Fruit fly (Drosophila melanogaster) whole organism, embryonic: ENCODE measurements around the gene mnd.

Experiments used
- Aef1 ChIP-seq: fragments of 200-800 bp; sonication (Bioruptor generic); IDR thresholded peaks from 3 replicates; pipeline ENCODE4 v1.3.6; 2022; ENCODE audit warnings: missing biosample characterization, missing genetic modification characterization
- B-H1 ChIP-seq: fragments of 200-800 bp; sonication (Bioruptor generic); IDR thresholded peaks from 3 replicates; pipeline ENCODE4 v1.3.6; 2022; ENCODE audit warnings: missing biosample characterization, missing genetic modification characterization
- CG10462 ChIP-seq: fragments of 200-800 bp; sonication (Bioruptor generic); optimal IDR thresholded peaks from 2 replicates; lab custom pipeline; 2016; ENCODE audit warnings: missing biosample characterization, missing genetic modification characterization
- CG10543 ChIP-seq: fragments of 200-800 bp; sonication (Bioruptor generic); optimal IDR thresholded peaks from 3 replicates; lab custom pipeline; 2017; ENCODE audit warnings: missing biosample characterization, mild to moderate bottlenecking, missing genetic modification characterization, moderate library complexity
- CG10565 ChIP-seq: fragments of 200-800 bp; sonication (Bioruptor generic); optimal IDR thresholded peaks from 3 replicates; lab custom pipeline; 2016; ENCODE audit warnings: missing biosample characterization, mild to moderate bottlenecking, missing genetic modification characterization
- CG11093 ChIP-seq: fragments of 200-800 bp; sonication (Bioruptor generic); IDR thresholded peaks from 3 replicates; pipeline ENCODE4 v1.3.6; 2022; ENCODE audit warnings: missing biosample characterization, missing genetic modification characterization
- CG15514 ChIP-seq: fragments of 200-800 bp; sonication (Bioruptor generic); optimal IDR thresholded peaks from 3 replicates; lab custom pipeline; 2017; ENCODE audit warnings: missing biosample characterization, missing genetic modification characterization, mild to moderate bottlenecking, moderate library complexity, missing genetic modification reagents
- CG15601 ChIP-seq: fragments of 200-800 bp; sonication (Bioruptor generic); optimal IDR thresholded peaks from 3 replicates; lab custom pipeline; 2019; ENCODE audit warnings: missing biosample characterization, mild to moderate bottlenecking, missing genetic modification characterization, moderate library complexity
- CG17612 ChIP-seq: fragments of 200-800 bp; sonication (Bioruptor generic); IDR thresholded peaks from 2 replicates; pipeline ENCODE4 v1.3.6; 2022; ENCODE audit warnings: missing biosample characterization, missing genetic modification characterization
- CG17802 ChIP-seq: fragments of 200-800 bp; sonication (Bioruptor generic); optimal IDR thresholded peaks from 2 replicates; lab custom pipeline; 2018; ENCODE audit warnings: missing biosample characterization, mild to moderate bottlenecking, missing genetic modification characterization, moderate library complexity
- CG3065 ChIP-seq: fragments of 200-800 bp; sonication (Bioruptor generic); optimal IDR thresholded peaks from 2 replicates; lab custom pipeline; 2016; ENCODE audit warnings: missing biosample characterization, missing genetic modification characterization
- CG31388 ChIP-seq: fragments of 200-800 bp; sonication (Bioruptor generic); optimal IDR thresholded peaks from 2 replicates; lab custom pipeline; 2016; ENCODE audit warnings: missing biosample characterization, missing genetic modification characterization
- CG4282 ChIP-seq: fragments of 200-800 bp; sonication (Bioruptor generic); optimal IDR thresholded peaks from 2 replicates; lab custom pipeline; 2016; ENCODE audit warnings: missing biosample characterization, missing genetic modification characterization
- CG4854 ChIP-seq: fragments of 200-800 bp; sonication (Bioruptor generic); optimal IDR thresholded peaks from 2 replicates; lab custom pipeline; 2016; ENCODE audit warnings: missing biosample characterization, missing genetic modification characterization, inconsistent platforms
- CG5180 ChIP-seq: fragments of 200-800 bp; sonication (Bioruptor generic); optimal IDR thresholded peaks from 3 replicates; lab custom pipeline; 2017; ENCODE audit warnings: missing biosample characterization, missing genetic modification characterization, mild to moderate bottlenecking, moderate library complexity, missing genetic modification reagents
- CG5245 ChIP-seq: fragments of 200-800 bp; sonication (Bioruptor generic); optimal IDR thresholded peaks from 3 replicates; lab custom pipeline; 2016; ENCODE audit warnings: missing biosample characterization, missing genetic modification characterization
- CG6175 ChIP-seq: fragments of 200-800 bp; sonication (Bioruptor generic); IDR thresholded peaks from 3 replicates; pipeline ENCODE4 v1.3.6; 2022; ENCODE audit warnings: missing biosample characterization, missing genetic modification characterization
- CG8089 ChIP-seq: fragments of 200-800 bp; sonication (Bioruptor generic); optimal IDR thresholded peaks from 3 replicates; lab custom pipeline; 2016; ENCODE audit warnings: missing biosample characterization, missing genetic modification characterization
- CG9876 ChIP-seq: fragments of 200-800 bp; sonication (Bioruptor generic); optimal IDR thresholded peaks from 2 replicates; lab custom pipeline; 2016; ENCODE audit warnings: missing biosample characterization, missing genetic modification characterization
- CG9932 ChIP-seq: fragments of 200-800 bp; sonication (Bioruptor generic); IDR thresholded peaks from 2 replicates; pipeline ENCODE4 v1.3.6; 2022; ENCODE audit warnings: missing biosample characterization, missing genetic modification characterization
- Doc2 ChIP-seq: fragments of 200-800 bp; sonication (Bioruptor generic); IDR thresholded peaks from 2 replicates; pipeline ENCODE4 v1.3.6; 2022; ENCODE audit warnings: missing biosample characterization, missing genetic modification characterization
- Drgx ChIP-seq: fragments of 200-800 bp; sonication (Bioruptor generic); IDR thresholded peaks from 2 replicates; pipeline ENCODE4 v1.3.6; 2022; ENCODE audit warnings: missing biosample characterization, missing genetic modification characterization
- E2f2 ChIP-seq: fragments of 200-800 bp; sonication (Bioruptor generic); IDR thresholded peaks from 2 replicates; pipeline ENCODE4 v1.3.6; 2022; ENCODE audit warnings: missing biosample characterization, missing genetic modification characterization
- Hand ChIP-seq: fragments of 200-800 bp; sonication (Bioruptor generic); optimal IDR thresholded peaks from 2 replicates; lab custom pipeline; 2017; ENCODE audit warnings: mild to moderate bottlenecking, missing biosample characterization, missing genetic modification reagents, missing genetic modification characterization
- Lhr ChIP-seq: fragments of 200-800 bp; sonication (Bioruptor generic); optimal IDR thresholded peaks from 3 replicates; lab custom pipeline; 2017; ENCODE audit warnings: mild to moderate bottlenecking, missing biosample characterization, missing genetic modification reagents, missing genetic modification characterization
- MBD-R2 ChIP-seq: fragments of 200-800 bp; sonication (Bioruptor generic); IDR thresholded peaks from 2 replicates; pipeline ENCODE4 v1.3.6; 2022; ENCODE audit warnings: missing biosample characterization, missing genetic modification characterization
- Med ChIP-seq: fragments of 200-800 bp; sonication (Bioruptor generic); peaks from one replicate; lab custom pipeline; 2016; ENCODE audit warnings: missing biosample characterization, missing genetic modification characterization, mild to moderate bottlenecking, inconsistent platforms, moderate library complexity
- Meics ChIP-seq: fragments of 200-800 bp; sonication (Bioruptor generic); optimal IDR thresholded peaks from 2 replicates; lab custom pipeline; 2017; ENCODE audit warnings: missing biosample characterization, mild to moderate bottlenecking, missing genetic modification characterization
- Pdp1 ChIP-seq, 2 experiments: fragments of 200-800 bp; sonication (Bioruptor generic); optimal IDR thresholded peaks; 3 replicates each; lab custom pipeline; 2016; ENCODE audit warnings: missing biosample characterization in 2 of 2, missing genetic modification characterization in 2 of 2, mild to moderate bottlenecking in 1 of 2, moderate library complexity in 1 of 2
- Rfx ChIP-seq: fragments of 200-800 bp; sonication (Bioruptor generic); IDR thresholded peaks from 2 replicates; pipeline ENCODE4 v1.3.6; 2022; ENCODE audit warnings: missing biosample characterization, missing genetic modification characterization
- ac ChIP-seq: fragments of 200-800 bp; sonication (Bioruptor generic); optimal IDR thresholded peaks from 3 replicates; lab custom pipeline; 2017; ENCODE audit warnings: missing biosample characterization, mild to moderate bottlenecking, missing genetic modification characterization
- ara ChIP-seq: fragments of 200-800 bp; sonication (Bioruptor generic); IDR thresholded peaks from 2 replicates; pipeline ENCODE4 v1.3.6; 2022; ENCODE audit warnings: missing biosample characterization, missing genetic modification characterization
- bigmax ChIP-seq: fragments of 200-800 bp; sonication (Bioruptor generic); optimal IDR thresholded peaks from 2 replicates; lab custom pipeline; 2018; ENCODE audit warnings: missing biosample characterization, mild to moderate bottlenecking, missing genetic modification characterization
- cad ChIP-seq: fragments of >200 bp; optimal IDR thresholded peaks from 2 replicates; lab custom pipeline; 2017; ENCODE audit warnings: missing biosample characterization, missing genetic modification characterization
- da ChIP-seq: fragments of 200-800 bp; sonication (Bioruptor generic); optimal IDR thresholded peaks from 2 replicates; lab custom pipeline; 2016; ENCODE audit warnings: missing biosample characterization, missing genetic modification characterization
- dmrt11E ChIP-seq: fragments of 200-800 bp; sonication (Bioruptor generic); optimal IDR thresholded peaks from 3 replicates; lab custom pipeline; 2018; ENCODE audit warnings: missing biosample characterization, mild to moderate bottlenecking, missing genetic modification characterization, moderate library complexity
- emc ChIP-seq: fragments of 200-800 bp; sonication (Bioruptor generic); optimal IDR thresholded peaks from 2 replicates; lab custom pipeline; 2016; ENCODE audit warnings: missing biosample characterization, missing genetic modification characterization
- eyg ChIP-seq: fragments of 200-800 bp; sonication (Bioruptor generic); optimal IDR thresholded peaks from 3 replicates; lab custom pipeline; 2016; ENCODE audit warnings: missing biosample characterization, missing genetic modification characterization
- hb ChIP-seq: fragments of 200-800 bp; sonication (Bioruptor generic); IDR thresholded peaks from 3 replicates; pipeline ENCODE4 v1.3.6; 2022; ENCODE audit warnings: missing biosample characterization, missing genetic modification characterization; ENCODE audit not compliant: partially characterized antibody
- ken ChIP-seq: fragments of 200-800 bp; sonication (Bioruptor generic); IDR thresholded peaks from 3 replicates; pipeline ENCODE4 v1.3.6; 2022; ENCODE audit warnings: missing biosample characterization, missing genetic modification characterization
- nerfin-1 ChIP-seq: fragments of 200-800 bp; sonication (Bioruptor generic); optimal IDR thresholded peaks from 3 replicates; lab custom pipeline; 2019; ENCODE audit warnings: missing biosample characterization, mild to moderate bottlenecking, missing genetic modification characterization, moderate library complexity
- pan ChIP-seq, 4 experiments: fragments of >200 bp in 3 of 4; fragments of 200-800 bp in 1 of 4; sonication (Bioruptor generic) in 1 of 4; optimal IDR thresholded peaks in 3 of 4; IDR thresholded peaks in 1 of 4; 2 replicates each; pipeline versions ENCODE4 v1.3.6 to Lab custom; 2017 to 2022; ENCODE audit warnings: missing biosample characterization in 2 of 4, missing genetic modification characterization in 2 of 4, mixed read lengths in 1 of 4
- pho ChIP-seq: fragments of 200-800 bp; sonication (Bioruptor generic); optimal IDR thresholded peaks from 2 replicates; lab custom pipeline; 2016; ENCODE audit warnings: missing biosample characterization, missing genetic modification characterization
- pros ChIP-seq: fragments of 200-800 bp; sonication (Bioruptor generic); optimal IDR thresholded peaks from 3 replicates; lab custom pipeline; 2019; ENCODE audit warnings: missing biosample characterization, mild to moderate bottlenecking, missing genetic modification characterization, moderate library complexity
- sc ChIP-seq, 3 experiments: fragments of >200 bp in 2 of 3; fragments of 200-800 bp in 1 of 3; sonication (Bioruptor generic) in 1 of 3; optimal IDR thresholded peaks; 2 replicates in 2 of 3; 3 replicates in 1 of 3; lab custom pipeline; 2017; ENCODE audit warnings: mild to moderate bottlenecking in 1 of 3, missing biosample characterization in 1 of 3, missing genetic modification characterization in 1 of 3, missing genetic modification reagents in 1 of 3
- sim ChIP-seq: fragments of 200-800 bp; sonication (Bioruptor generic); IDR thresholded peaks from 2 replicates; pipeline ENCODE4 v1.3.6; 2022; ENCODE audit warnings: missing biosample characterization, missing genetic modification characterization
- slbo ChIP-seq: fragments of 200-800 bp; sonication (Bioruptor generic); IDR thresholded peaks from 2 replicates; pipeline ENCODE4 v1.3.6; 2022; ENCODE audit warnings: missing biosample characterization, missing genetic modification characterization
- so ChIP-seq: fragments of 200-800 bp; sonication (Bioruptor generic); IDR thresholded peaks from 3 replicates; pipeline ENCODE4 v1.3.6; 2022; ENCODE audit warnings: missing biosample characterization, missing genetic modification characterization
- sr ChIP-seq: fragments of 200-800 bp; sonication (Bioruptor generic); IDR thresholded peaks from 3 replicates; pipeline ENCODE4 v1.3.6; 2022; ENCODE audit warnings: missing biosample characterization, missing genetic modification characterization
- wor ChIP-seq: fragments of 200-800 bp; sonication (Bioruptor generic); IDR thresholded peaks from 2 replicates; pipeline ENCODE4 v1.3.6; 2022; ENCODE audit warnings: missing biosample characterization, missing genetic modification characterization

The mnd gene

dm6 chr3L:14956288-14957032 is 28.4 kb upstream of the mnd start (continued):
- TF ChIP-seq wor = no peak
- no peak for TF ChIP-seq CG3065
- no peak for TF ChIP-seq Hand (GFP tag; lab: Kevin White, UChicago)
- TF ChIP-seq CG8089 (GFP tag; lab: Kevin White, UChicago) = no peak
- no peak for TF ChIP-seq CG4282 (GFP tag; lab: Kevin White, UChicago)
- TF ChIP-seq dmrt11E (tag; lab: Kevin White, UChicago) = peak; percentile 76
- no peak for TF ChIP-seq pho (GFP tag; lab: Kevin White, UChicago)
- TF ChIP-seq sc (optimal IDR thresholded peaks at IDR 0.05; lab: Kevin White, UChicago) = no peak
- TF ChIP-seq sc (GFP tag; optimal IDR thresholded peaks at IDR 0.05; lab: Kevin White, UChicago) = peak; percentile 57
- no peak for TF ChIP-seq Med
- TF ChIP-seq CG9876 (GFP tag; lab: Kevin White, UChicago) = no peak
- no peak for TF ChIP-seq da (GFP tag; lab: Kevin White, UChicago)
- TF ChIP-seq CG5180 (GFP tag; lab: Kevin White, UChicago) = no peak
- no peak for TF ChIP-seq CG17612 (GFP tag; lab: Robert Waterston, UW)
- TF ChIP-seq CG9932 (GFP tag; lab: Robert Waterston, UW) = no peak
- TF ChIP-seq hb (GFP tag; lab: Robert Waterston, UW) = no peak
- no peak for TF ChIP-seq emc (GFP tag; lab: Kevin White, UChicago)
- peak; percentile 58 for TF ChIP-seq CG10462 (GFP tag; lab: Kevin White, UChicago)
- TF ChIP-seq CG6175 (GFP tag; lab: Robert Waterston, UW) = no peak
- TF ChIP-seq CG4854 (GFP tag; lab: Kevin White, UChicago) = peak; percentile 14
- TF ChIP-seq sim (GFP tag; lab: Robert Waterston, UW) = no peak
- TF ChIP-seq nerfin-1 = no peak
- TF ChIP-seq MBD-R2 (GFP tag; lab: Robert Waterston, UW) = no peak
- TF ChIP-seq CG10565 (GFP tag; lab: Kevin White, UChicago) = no peak
- TF ChIP-seq CG15601 = peak; percentile 37
- TF ChIP-seq CG17802 (tag; lab: Kevin White, UChicago) = no peak
- peak; percentile 98 for TF ChIP-seq ac (GFP tag; lab: Kevin White, UChicago)
- no peak for TF ChIP-seq B-H1
- TF ChIP-seq CG11093 (GFP tag; lab: Robert Waterston, UW) = no peak
- no peak for TF ChIP-seq pan (optimal IDR thresholded peaks at IDR 0.05; lab: Kevin White, UChicago)
- TF ChIP-seq pan (GFP tag; optimal IDR thresholded peaks at IDR 0.05 in 1 of 2, IDR thresholded peaks at IDR 0.05 in 1 of 2) = no peak
- no peak for TF ChIP-seq CG5245 (GFP tag; lab: Kevin White, UChicago)
- no peak for TF ChIP-seq Doc2 (GFP tag; lab: Robert Waterston, UW)
- no peak for TF ChIP-seq bigmax (GFP tag; lab: Kevin White, UChicago)
- TF ChIP-seq slbo = no peak
- no peak for TF ChIP-seq ken
- no peak for TF ChIP-seq so (GFP tag; lab: Robert Waterston, UW)
- no peak for TF ChIP-seq eyg
- no peak for TF ChIP-seq sr (GFP tag; lab: Robert Waterston, UW)
- no peak for TF ChIP-seq Rfx (GFP tag; lab: Robert Waterston, UW)
- peak; percentile 65 for TF ChIP-seq pros (GFP tag; lab: Kevin White, UChicago)
- no peak for TF ChIP-seq E2f2 (GFP tag; lab: Robert Waterston, UW)
- no peak for TF ChIP-seq Aef1
- no peak for TF ChIP-seq Meics (GFP tag; lab: Kevin White, UChicago)
- no peak for TF ChIP-seq CG15514 (GFP tag; lab: Kevin White, UChicago)
- TF ChIP-seq CG31388 (GFP tag; lab: Kevin White, UChicago) = no peak
- no peak for TF ChIP-seq cad (GFP tag; lab: Kevin White, UChicago)
- peak; percentile 39 for TF ChIP-seq Lhr (GFP tag; lab: Kevin White, UChicago)
- TF ChIP-seq CG10543 (GFP tag; lab: Kevin White, UChicago) = no peak
- TF ChIP-seq ara (GFP tag; lab: Robert Waterston, UW) = no peak; the same call in 1 of the 2 replicates
- peak in 1 of 2 experiments; percentile 39 for TF ChIP-seq Pdp1 (GFP tag; optimal IDR thresholded peaks at IDR 0.05; lab: Kevin White, UChicago)
- TF ChIP-seq Drgx (GFP tag; lab: Robert Waterston, UW) = no peak
